Fruit fly (Drosophila melanogaster): ENCODE results near the gene CG2924.

CG2924 gene

DNA sequence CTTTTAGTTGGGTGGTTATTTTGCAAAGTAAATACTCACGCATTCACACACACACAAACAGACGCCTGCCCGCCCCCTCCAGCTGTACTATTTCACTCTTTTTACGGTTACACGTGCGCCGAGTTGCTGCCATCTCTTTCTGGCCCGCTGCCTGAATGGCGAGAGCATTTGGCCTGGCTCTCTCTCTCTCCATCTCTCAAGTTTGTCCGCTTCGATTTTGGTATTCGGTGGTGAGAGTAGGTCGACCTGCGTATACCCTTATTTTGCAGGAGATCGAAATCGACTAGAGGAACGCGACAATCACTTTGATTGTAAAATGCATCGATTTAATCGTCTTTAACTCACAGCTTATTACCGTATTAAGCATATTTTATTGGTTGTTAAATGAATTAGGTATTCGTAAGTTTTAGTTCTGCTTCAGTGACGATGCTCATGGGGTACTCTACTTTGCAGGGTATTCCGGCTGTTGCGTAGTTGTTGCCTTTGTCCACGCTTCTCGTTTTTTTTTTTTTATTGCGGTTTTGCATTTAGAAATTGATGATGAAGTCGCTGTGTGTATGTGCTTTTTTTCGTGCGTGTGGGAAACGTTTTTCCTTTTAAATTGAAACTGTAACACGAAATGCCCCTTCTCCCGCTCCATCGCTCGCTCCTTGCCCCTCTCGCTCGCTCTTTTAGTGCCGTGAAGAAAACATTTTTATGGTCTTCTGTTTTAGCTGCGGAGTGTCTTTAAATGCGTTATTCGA lies 33.4 kb upstream of the CG2924 start (continued):
- TF ChIP-seq ab (GFP tag; optimal IDR thresholded peaks at IDR 0.05), result peak; percentile 85
- peak; percentile 94 for TF ChIP-seq HmgZ (tag; optimal IDR thresholded peaks at IDR 0.05)
- peak; percentile 89 for TF ChIP-seq ind (GFP tag; optimal IDR thresholded peaks at IDR 0.05)
- peak; percentile 72 for TF ChIP-seq CG6254 (GFP tag; optimal IDR thresholded peaks at IDR 0.05)
- peak; percentile 86 for TF ChIP-seq CG8089 (GFP tag; optimal IDR thresholded peaks at IDR 0.05)
- peak; percentile 97 for TF ChIP-seq Med (GFP tag)
- TF ChIP-seq dati (GFP tag; IDR thresholded peaks at IDR 0.05), result 0 out of 2 replicates have a peak, but pooled peaks have one; percentile 48
- TF ChIP-seq ac (GFP tag; optimal IDR thresholded peaks at IDR 0.05), result peak; percentile 51
- TF ChIP-seq CG31441 (GFP tag; IDR thresholded peaks at IDR 0.05), result peak; percentile 81
- peak; percentile 90 for TF ChIP-seq unpg (GFP tag; optimal IDR thresholded peaks at IDR 0.05)
- TF ChIP-seq BtbVII (GFP tag; optimal IDR thresholded peaks at IDR 0.05), result peak; percentile 89
- TF ChIP-seq CG6791 (GFP tag; IDR thresholded peaks at IDR 0.05; ENCODE audit: partially characterized antibody), result no peak
- TF ChIP-seq Sox100B (GFP tag; optimal IDR thresholded peaks at IDR 0.05), result peak; percentile 85
- peak; percentile 64 for TF ChIP-seq CG13894 (tag; optimal IDR thresholded peaks at IDR 0.05)
- TF ChIP-seq CG18476 (GFP tag; optimal IDR thresholded peaks at IDR 0.05), result peak; percentile 84
- TF ChIP-seq p53 (GFP tag; optimal IDR thresholded peaks at IDR 0.05), result peak; percentile 42
- TF ChIP-seq lab (GFP tag; optimal IDR thresholded peaks at IDR 0.05), result peak; percentile 94
- TF ChIP-seq da (GFP tag; optimal IDR thresholded peaks at IDR 0.05), result peak; percentile 77
- no peak for TF ChIP-seq inv (GFP tag; IDR thresholded peaks at IDR 0.05; ENCODE audit: partially characterized antibody)
- TF ChIP-seq CG6272 (GFP tag; IDR thresholded peaks at IDR 0.05), result peak; percentile 57
- TF ChIP-seq Nf-YC (tag; optimal IDR thresholded peaks at IDR 0.05), result peak; percentile 79
- peak in 1 of 3 experiments; percentile 93 for TF ChIP-seq Stat92E (GFP tag; optimal IDR thresholded peaks at IDR 0.05)
- TF ChIP-seq so (GFP tag; IDR thresholded peaks at IDR 0.05), result peak; percentile 85
- peak; percentile 84 for TF ChIP-seq Six4 (GFP tag; optimal IDR thresholded peaks at IDR 0.05)
- peak; percentile 63; the same call in 1 of the 2 replicates for TF ChIP-seq sens-2 (GFP tag; IDR thresholded peaks at IDR 0.05)
- TF ChIP-seq wdn (GFP tag; IDR thresholded peaks at IDR 0.05), result peak; percentile 57; the same call in 1 of the 2 replicates
- TF ChIP-seq CG3407 (GFP tag; optimal IDR thresholded peaks at IDR 0.05), result peak; percentile 77
- peak; percentile 64 for TF ChIP-seq en (GFP tag; optimal IDR thresholded peaks at IDR 0.05)
- TF ChIP-seq Aef1 (GFP tag; IDR thresholded peaks at IDR 0.05), result peak; percentile 84
- no peak for TF ChIP-seq h (optimal IDR thresholded peaks at IDR 0.05)
- peak; percentile 77 for TF ChIP-seq salm (tag; optimal IDR thresholded peaks at IDR 0.05)
- peak; percentile 54 for TF ChIP-seq exex (tag; optimal IDR thresholded peaks at IDR 0.05)
- TF ChIP-seq CG34376 (GFP tag; optimal IDR thresholded peaks at IDR 0.05), result peak; percentile 87
- no peak for TF ChIP-seq Elba2 (GFP tag; optimal IDR thresholded peaks at IDR 0.05)
- TF ChIP-seq CG11504 (tag; optimal IDR thresholded peaks at IDR 0.05), result peak; percentile 88
- TF ChIP-seq Meics (GFP tag; optimal IDR thresholded peaks at IDR 0.05), result peak; percentile 90
- TF ChIP-seq CG14667 (GFP tag; IDR thresholded peaks at IDR 0.05), result peak; percentile 57
- peak; percentile 70 for TF ChIP-seq repo (GFP tag; optimal IDR thresholded peaks at IDR 0.05)
- TF ChIP-seq scrt (GFP tag; optimal IDR thresholded peaks at IDR 0.05), result peak; percentile 91
- no peak for TF ChIP-seq lov (optimal IDR thresholded peaks at IDR 0.05)
- no peak for TF ChIP-seq lov (GFP tag; IDR thresholded peaks at IDR 0.05)
- peak; percentile 91 for TF ChIP-seq CG9727 (GFP tag; optimal IDR thresholded peaks at IDR 0.05)
- TF ChIP-seq Ptx1 (GFP tag; IDR thresholded peaks at IDR 0.05), result peak; percentile 83
- peak; percentile 89 for TF ChIP-seq CG12219 (GFP tag; optimal IDR thresholded peaks at IDR 0.05)
- peak; percentile 81 for TF ChIP-seq Ssrp (tag; optimal IDR thresholded peaks at IDR 0.05)
- peak; percentile 89 for TF ChIP-seq disco-r (GFP tag; optimal IDR thresholded peaks at IDR 0.05)
- TF ChIP-seq Lim3 (GFP tag; IDR thresholded peaks at IDR 0.05), result 0 out of 2 replicates have a peak, but pooled peaks have one; percentile 22
- peak; percentile 77; the same call in 3 of the 4 replicates for TF ChIP-seq chinmo (GFP tag; IDR thresholded peaks at IDR 0.05; ENCODE audit: partially characterized antibody)
- peak; percentile 82 for TF ChIP-seq chm (GFP tag; IDR thresholded peaks at IDR 0.05)

All from whole organism, embryonic.